Worm (Caenorhabditis elegans) whole organism, L4 larva: ENCODE measurements around the gene W09D6.4.

ENCODE experiments used
- D1046.2 ChIP-seq: fragments of 200-800 bp; sonication (Bioruptor generic); IDR thresholded peaks from 2 replicates; pipeline ENCODE4 v1.3.6; 2022; ENCODE audit warnings: missing genetic modification characterization, missing compliant biosample characterization
- F26F4.8 ChIP-seq: fragments of 200-800 bp; sonication (Bioruptor generic); conservative IDR thresholded peaks from 2 replicates; pipeline ENCODE4 v1.3.6; 2022; ENCODE audit warnings: missing genetic modification characterization, missing compliant biosample characterization
- F37D6.2 ChIP-seq: sonication (generic microtip); optimal IDR thresholded peaks from 2 replicates; lab custom pipeline; 2016; ENCODE audit warnings: mild to moderate bottlenecking, missing genetic modification characterization, missing compliant biosample characterization
- F49E8.2 ChIP-seq: sonication (generic microtip); optimal IDR thresholded peaks from 2 replicates; lab custom pipeline; 2016; ENCODE audit warnings: missing compliant biosample characterization, mild to moderate bottlenecking, missing genetic modification characterization, borderline replicate concordance
- T20F7.1 ChIP-seq: fragments of 200-800 bp; sonication (Bioruptor generic); optimal IDR thresholded peaks from 2 replicates; lab custom pipeline; 2018; ENCODE audit warnings: mild to moderate bottlenecking, missing genetic modification characterization, missing compliant biosample characterization
- T26A8.4 ChIP-seq: fragments of 200-800 bp; sonication (Bioruptor generic); IDR thresholded peaks from 2 replicates; pipeline ENCODE4 v1.3.6; 2022; ENCODE audit warnings: missing genetic modification characterization, missing compliant biosample characterization
- Y48G9A.11 ChIP-seq: fragments of 200-800 bp; sonication (Bioruptor generic); IDR thresholded peaks from 2 replicates; pipeline ENCODE4 v1.3.6; 2022; ENCODE audit warnings: missing genetic modification reagents, missing genetic modification characterization, missing compliant biosample characterization
- ZK337.2 ChIP-seq: fragments of 200-800 bp; sonication (Bioruptor generic); IDR thresholded peaks from 2 replicates; pipeline ENCODE4 v1.3.6; 2022; ENCODE audit warnings: missing genetic modification reagents, missing genetic modification characterization, missing compliant biosample characterization
- aha-1 ChIP-seq: fragments of 150-350 bp; peaks from one replicate; lab custom pipeline; 2014; ENCODE audit warnings: missing biosample characterization, missing genetic modification characterization
- ama-1 ChIP-seq: fragments of 150-350 bp; optimal IDR thresholded peaks from 2 replicates; lab custom pipeline; 2014; ENCODE audit warnings: inconsistent platforms, mixed read lengths
- ceh-20 ChIP-seq: fragments of 200-800 bp; sonication (Bioruptor generic); IDR thresholded peaks from 2 replicates; pipeline ENCODE4 v1.3.6; 2022; ENCODE audit warnings: missing genetic modification reagents, missing genetic modification characterization, missing compliant biosample characterization
- ceh-44 ChIP-seq: fragments of 200-800 bp; sonication (Bioruptor generic); IDR thresholded peaks from 2 replicates; pipeline ENCODE4 v1.3.6; 2022; ENCODE audit warnings: missing genetic modification reagents, missing genetic modification characterization, missing compliant biosample characterization
- ces-1 ChIP-seq: fragments of 150-350 bp; sonication (generic microtip); optimal IDR thresholded peaks from 4 replicates; lab custom pipeline; 2014; ENCODE audit warnings: missing biosample characterization, missing genetic modification reagents, missing genetic modification characterization
- ctbp-1 ChIP-seq: fragments of 200-800 bp; sonication (Bioruptor generic); IDR thresholded peaks from 2 replicates; pipeline ENCODE4 v1.3.6; 2022; ENCODE audit warnings: missing genetic modification reagents, missing genetic modification characterization, missing compliant biosample characterization
- daf-16 ChIP-seq, 3 experiments: sonication (generic microtip); optimal IDR thresholded peaks; 2 replicates each; lab custom pipeline; 2016 to 2017; ENCODE audit warnings: missing genetic modification characterization in 3 of 3, missing genetic modification reagents in 3 of 3, mild to moderate bottlenecking in 2 of 3, missing compliant biosample characterization in 2 of 3, missing biosample characterization in 1 of 3, moderate library complexity in 1 of 3
- dmd-6 ChIP-seq: fragments of 200-800 bp; sonication (Bioruptor generic); IDR thresholded peaks from 2 replicates; pipeline ENCODE4 v1.3.6; 2022; ENCODE audit warnings: missing genetic modification reagents, missing genetic modification characterization, missing compliant biosample characterization
- dpl-1 ChIP-seq: fragments of 150-350 bp; optimal IDR thresholded peaks from 2 replicates; lab custom pipeline; 2014; ENCODE audit warnings: missing biosample characterization, missing genetic modification reagents, missing genetic modification characterization
- duxl-1 ChIP-seq: sonication (generic microtip); optimal IDR thresholded peaks from 2 replicates; lab custom pipeline; 2016; ENCODE audit warnings: mild to moderate bottlenecking, missing genetic modification characterization, moderate library complexity, missing compliant biosample characterization; ENCODE audit not compliant: poor library complexity
- dve-1 ChIP-seq: sonication (generic microtip); optimal IDR thresholded peaks from 2 replicates; lab custom pipeline; 2017; ENCODE audit warnings: antibody characterized with exemption, mild to moderate bottlenecking, missing genetic modification characterization, missing compliant biosample characterization; ENCODE audit not compliant: insufficient read depth
- egl-43 ChIP-seq: fragments of 200-800 bp; sonication (Bioruptor generic); IDR thresholded peaks from 2 replicates; pipeline ENCODE4 v1.3.6; 2022; ENCODE audit warnings: missing genetic modification reagents, missing genetic modification characterization, missing compliant biosample characterization
- hif-1 ChIP-seq, 2 experiments: sonication (generic microtip); optimal IDR thresholded peaks; 2 replicates each; lab custom pipeline; 2016 to 2017; ENCODE audit warnings: missing compliant biosample characterization in 2 of 2, missing genetic modification characterization in 2 of 2, missing genetic modification reagents in 2 of 2, missing genotype in 2 of 2, mild to moderate bottlenecking in 1 of 2
- hlh-30 ChIP-seq: sonication (generic microtip); optimal IDR thresholded peaks from 2 replicates; lab custom pipeline; 2017; ENCODE audit warnings: antibody characterized with exemption, mild to moderate bottlenecking, missing genetic modification characterization, missing compliant biosample characterization; ENCODE audit not compliant: insufficient read depth
- hmg-1.1 ChIP-seq: fragments of 200-800 bp; sonication (Bioruptor generic); IDR thresholded peaks from 2 replicates; pipeline ENCODE4 v1.3.6; 2022; ENCODE audit warnings: missing genetic modification reagents, missing genetic modification characterization, missing compliant biosample characterization
- lin-13 ChIP-seq: fragments of 150-350 bp; optimal IDR thresholded peaks from 2 replicates; lab custom pipeline; 2014; ENCODE audit warnings: missing biosample characterization, missing genetic modification reagents, missing genetic modification characterization
- lin-29 ChIP-seq: fragments of 200-800 bp; sonication (Bioruptor generic); IDR thresholded peaks from 2 replicates; pipeline ENCODE4 v1.3.6; 2022; ENCODE audit warnings: missing genetic modification reagents, missing genetic modification characterization, missing compliant biosample characterization
- lin-38 ChIP-seq: fragments of 200-800 bp; sonication (Bioruptor generic); IDR thresholded peaks from 2 replicates; pipeline ENCODE4 v1.3.6; 2022; ENCODE audit warnings: missing genetic modification reagents, missing genetic modification characterization, missing compliant biosample characterization
- lsy-2 ChIP-seq, 2 experiments: fragments of 150-350 bp in 1 of 2; sonication (generic microtip) in 1 of 2; optimal IDR thresholded peaks; 2 replicates each; lab custom pipeline; 2014 to 2017; ENCODE audit warnings: missing biosample characterization in 2 of 2, missing genetic modification characterization in 2 of 2
- madf-5 ChIP-seq, 2 experiments: fragments of 200-800 bp; sonication (Bioruptor generic); IDR thresholded peaks; 2 replicates each; pipeline ENCODE4 v1.3.6; 2022; ENCODE audit warnings: missing compliant biosample characterization in 2 of 2, missing genetic modification characterization in 2 of 2
- madf-9 ChIP-seq: fragments of 200-800 bp; sonication (Bioruptor generic); conservative IDR thresholded peaks from 2 replicates; pipeline ENCODE4 v1.3.6; 2022; ENCODE audit warnings: missing genetic modification reagents, missing genetic modification characterization, missing compliant biosample characterization
- mdl-1 ChIP-seq, 2 experiments: fragments of 150-350 bp in 1 of 2; sonication (generic microtip) in 1 of 2; optimal IDR thresholded peaks; 2 replicates each; lab custom pipeline; 2014 to 2017; ENCODE audit warnings: missing biosample characterization in 2 of 2, missing genetic modification characterization in 2 of 2
- mep-1 ChIP-seq: fragments of 150-350 bp; sonication (generic microtip); optimal IDR thresholded peaks from 3 replicates; lab custom pipeline; 2014; ENCODE audit warnings: missing biosample characterization, missing genetic modification characterization
- mes-2 ChIP-seq: sonication (generic microtip); optimal IDR thresholded peaks from 2 replicates; lab custom pipeline; 2016; ENCODE audit warnings: missing genotype, mild to moderate bottlenecking, missing genetic modification characterization, missing compliant biosample characterization; ENCODE audit not compliant: poor library complexity, severe bottlenecking
- mxl-2 ChIP-seq: fragments of 200-800 bp; sonication (Bioruptor generic); conservative IDR thresholded peaks from 2 replicates; pipeline ENCODE4 v1.3.6; 2022; ENCODE audit warnings: missing genetic modification reagents, missing genetic modification characterization, missing compliant biosample characterization
- nhr-102 ChIP-seq: sonication (generic microtip); optimal IDR thresholded peaks from 2 replicates; lab custom pipeline; 2016; ENCODE audit warnings: mild to moderate bottlenecking, missing genetic modification characterization, moderate library complexity, missing compliant biosample characterization
- nhr-11 ChIP-seq: fragments of 150-350 bp; optimal IDR thresholded peaks from 2 replicates; lab custom pipeline; 2014; ENCODE audit warnings: missing biosample characterization, missing genetic modification characterization
- nhr-28 ChIP-seq: fragments of 150-350 bp; optimal IDR thresholded peaks from 2 replicates; lab custom pipeline; 2014; ENCODE audit warnings: missing biosample characterization, missing genetic modification characterization
- nhr-6 ChIP-seq: fragments of 150-350 bp; optimal IDR thresholded peaks from 2 replicates; lab custom pipeline; 2014; ENCODE audit warnings: missing biosample characterization, missing genetic modification characterization
- nhr-77 ChIP-seq: fragments of 150-350 bp; optimal IDR thresholded peaks from 2 replicates; lab custom pipeline; 2014; ENCODE audit warnings: missing biosample characterization, missing genetic modification characterization
- pha-4 ChIP-seq, 2 experiments: fragments of 150-350 bp in 1 of 2; fragments of 200-800 bp in 1 of 2; sonication (Bioruptor generic) in 1 of 2; IDR thresholded peaks in 1 of 2; optimal IDR thresholded peaks in 1 of 2; 2 replicates each; pipeline versions ENCODE4 v1.3.6 to Lab custom; 2014 to 2022; ENCODE audit warnings: missing genetic modification characterization in 2 of 2, missing genetic modification reagents in 2 of 2, missing biosample characterization in 1 of 2, missing compliant biosample characterization in 1 of 2
- php-3 ChIP-seq: fragments of 200-800 bp; sonication (Bioruptor generic); IDR thresholded peaks from 2 replicates; pipeline ENCODE4 v1.3.6; 2022; ENCODE audit warnings: missing genetic modification reagents, missing genetic modification characterization, missing compliant biosample characterization
- rbr-2 ChIP-seq: sonication (generic microtip); optimal IDR thresholded peaks from 2 replicates; lab custom pipeline; 2016; ENCODE audit warnings: missing genotype, missing genetic modification characterization, missing compliant biosample characterization
- unc-39 ChIP-seq: sonication (generic microtip); optimal IDR thresholded peaks from 2 replicates; lab custom pipeline; 2017; ENCODE audit warnings: missing biosample characterization, missing genetic modification characterization
- vab-7 ChIP-seq: fragments of 200-800 bp; sonication (Bioruptor generic); IDR thresholded peaks from 2 replicates; pipeline ENCODE4 v1.3.6; 2022; ENCODE audit warnings: missing genetic modification reagents, missing genetic modification characterization, missing compliant biosample characterization
- zfp-3 ChIP-seq: fragments of 200-800 bp; sonication (Bioruptor generic); conservative IDR thresholded peaks from 2 replicates; pipeline ENCODE4 v1.3.6; 2022; ENCODE audit warnings: missing genetic modification reagents, missing genetic modification characterization, missing compliant biosample characterization
- zip-2 ChIP-seq: fragments of 150-350 bp; optimal IDR thresholded peaks from 2 replicates; lab custom pipeline; 2014; ENCODE audit warnings: missing biosample characterization, missing genetic modification characterization
- ztf-11 ChIP-seq: fragments of 150-350 bp; optimal IDR thresholded peaks from 2 replicates; lab custom pipeline; 2014; ENCODE audit warnings: missing biosample characterization, missing genetic modification characterization

W09D6.4 gene

ce11 chrIII:11107327-11107726, 27.8 kb downstream of the W09D6.4 start:
- no peak for TF ChIP-seq dpl-1 (GFP tag; lab: Kevin White, UChicago)
- no peak for TF ChIP-seq ztf-11 (tag; lab: Kevin White, UChicago)
- TF ChIP-seq Y48G9A.11, result peak; percentile 65

DNA sequence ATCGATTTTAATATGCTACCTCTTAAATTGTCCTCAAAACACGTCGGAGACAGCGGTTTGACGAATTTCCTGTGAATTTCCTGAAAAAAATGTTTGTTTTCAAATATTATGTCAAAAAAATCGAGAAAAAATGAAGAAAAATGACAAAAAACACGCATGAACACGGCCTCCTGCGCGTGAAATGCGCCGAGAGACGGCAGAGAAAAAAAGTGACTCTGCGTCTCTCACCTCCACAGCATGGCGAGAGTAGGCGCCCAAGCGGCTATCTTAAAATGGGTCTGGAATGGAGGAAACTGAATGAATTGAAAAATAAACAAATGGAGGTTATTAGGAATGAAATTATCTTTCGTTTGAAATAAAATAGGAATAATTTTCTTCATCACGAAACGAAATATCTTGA, 31.2 kb downstream of the W09D6.4 start:
- TF ChIP-seq lin-13, result peak; percentile 15
- TF ChIP-seq F49E8.2 (tag; lab: Kevin White, UChicago), result peak; percentile 29
- peak; percentile 90 for TF ChIP-seq mes-2
- no peak for TF ChIP-seq ama-1 (lab: Kevin White, UChicago)
- peak; percentile 35 for TF ChIP-seq nhr-28 (tag; lab: Kevin White, UChicago)
- TF ChIP-seq D1046.2 (GFP tag; lab: Robert Waterston, UW), result 0 out of 2 replicates have a peak, but pooled peaks have one; percentile 30
- peak; percentile 59; the same call in 1 of the 2 replicates for TF ChIP-seq vab-7 (GFP tag; lab: Robert Waterston, UW)
- peak; percentile 43 for TF ChIP-seq mep-1 (tag; lab: Kevin White, UChicago)
- TF ChIP-seq ces-1 (GFP tag; lab: Kevin White, UChicago), result no peak
- TF ChIP-seq dmd-6, result peak; percentile 71
- TF ChIP-seq mxl-2, result no peak
- peak; percentile 39 for TF ChIP-seq aha-1 (tag; lab: Kevin White, UChicago)
- peak; percentile 24 for TF ChIP-seq zip-2
- peak; percentile 43 for TF ChIP-seq nhr-6 (tag; lab: Kevin White, UChicago)
- peak; percentile 51; the same call in 1 of the 2 replicates for TF ChIP-seq madf-9 (GFP tag; lab: Robert Waterston, UW)
- TF ChIP-seq mdl-1 (tag; optimal IDR thresholded peaks at IDR 0.05; lab: Kevin White, UChicago), result peak in 1 of 2 experiments; percentile 19
- 0 out of 2 replicates have a peak, but pooled peaks have one; percentile 35 for TF ChIP-seq ceh-20 (GFP tag; lab: Robert Waterston, UW)
- peak; percentile 71 for TF ChIP-seq rbr-2 (tag; lab: Kevin White, UChicago)
- TF ChIP-seq madf-5 (GFP tag; IDR thresholded peaks at IDR 0.05; lab: Robert Waterston, UW), result no peak
- no peak for TF ChIP-seq F26F4.8 (GFP tag; lab: Robert Waterston, UW)
- peak in 1 of 2 experiments; percentile 32 for TF ChIP-seq daf-16 (GFP tag; optimal IDR thresholded peaks at IDR 0.05; lab: Kevin White, UChicago)
- peak; percentile 53 for TF ChIP-seq daf-16 (tag; optimal IDR thresholded peaks at IDR 0.05; lab: Kevin White, UChicago)
- 0 out of 2 replicates have a peak, but pooled peaks have one; percentile 12 for TF ChIP-seq php-3 (GFP tag; lab: Robert Waterston, UW)
- peak; percentile 74 for TF ChIP-seq Y48G9A.11
- peak; percentile 57 for TF ChIP-seq dpl-1 (GFP tag; lab: Kevin White, UChicago)
- TF ChIP-seq hlh-30 (tag; lab: Kevin White, UChicago), result peak; percentile 53
- peak; percentile 44 for TF ChIP-seq nhr-77 (tag; lab: Kevin White, UChicago)
- TF ChIP-seq nhr-102 (tag; lab: Kevin White, UChicago), result peak; percentile 74
- TF ChIP-seq T20F7.1 (GFP tag; lab: Kevin White, UChicago), result peak; percentile 27
- TF ChIP-seq ZK337.2 (GFP tag; lab: Robert Waterston, UW), result no peak
- peak; percentile 41; the same call in 1 of the 2 replicates for TF ChIP-seq pha-4 (GFP tag; IDR thresholded peaks at IDR 0.05; lab: Robert Waterston, UW)
- TF ChIP-seq pha-4 (tag; optimal IDR thresholded peaks at IDR 0.05; lab: Kevin White, UChicago), result no peak
- peak; percentile 47 for TF ChIP-seq dve-1
- no peak for TF ChIP-seq unc-39 (tag; lab: Kevin White, UChicago)
- peak; percentile 71 for TF ChIP-seq T26A8.4 (GFP tag; lab: Robert Waterston, UW)
- peak; percentile 26 for TF ChIP-seq duxl-1 (tag; lab: Kevin White, UChicago)
- peak; percentile 92 for TF ChIP-seq hmg-1.1
- TF ChIP-seq lin-38 (GFP tag; lab: Robert Waterston, UW), result peak; percentile 89
- no peak for TF ChIP-seq ceh-44 (GFP tag; lab: Robert Waterston, UW)
- TF ChIP-seq hif-1 (tag; optimal IDR thresholded peaks at IDR 0.05; lab: Kevin White, UChicago), result peak in 1 of 2 experiments; percentile 68
- TF ChIP-seq nhr-11 (tag; lab: Kevin White, UChicago), result peak; percentile 45
- TF ChIP-seq egl-43, result no peak
- TF ChIP-seq zfp-3 (GFP tag; lab: Robert Waterston, UW), result no peak
- peak in 1 of 2 experiments; percentile 77 for TF ChIP-seq lsy-2 (tag; optimal IDR thresholded peaks at IDR 0.05; lab: Kevin White, UChicago)
- no peak for TF ChIP-seq ctbp-1 (GFP tag; lab: Robert Waterston, UW)
- peak; percentile 0 for TF ChIP-seq F37D6.2 (tag; lab: Kevin White, UChicago)
- TF ChIP-seq lin-29 (GFP tag; lab: Robert Waterston, UW), result peak; percentile 81
